Worm (Caenorhabditis elegans): ENCODE results near the gene vkmt-1.

DNA sequence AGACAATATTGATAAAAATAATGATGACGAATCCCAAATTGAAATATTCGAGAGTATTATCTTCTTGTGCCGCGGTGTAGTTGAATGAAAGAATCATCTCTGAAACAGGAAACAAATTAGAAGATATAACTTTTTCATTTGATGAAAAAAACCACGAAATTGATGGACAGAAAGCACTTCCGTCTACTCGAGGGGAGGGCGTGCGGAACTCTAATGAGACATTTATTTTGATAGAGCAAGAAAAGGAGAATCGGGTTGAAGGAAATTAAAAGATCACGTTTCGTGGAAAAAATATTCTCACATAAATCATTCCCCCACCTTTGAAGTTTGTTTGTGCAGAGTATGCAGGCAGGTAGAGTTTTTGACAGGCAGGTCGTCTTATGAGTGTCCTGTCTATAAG lies 17.2 kb upstream of the vkmt-1 start, which contains the start of gene sre-14:
- no peak for TF ChIP-seq lim-7 (GFP tag; IDR thresholded peaks at IDR 0.05)
- no peak for TF ChIP-seq ztf-7 (tag; optimal IDR thresholded peaks at IDR 0.05)
- TF ChIP-seq hmg-1.1 (GFP tag; IDR thresholded peaks at IDR 0.05) = no peak
- no peak for TF ChIP-seq snpc-4 (tag; optimal IDR thresholded peaks at IDR 0.05)
- no peak for TF ChIP-seq Y5F2A.4 (GFP tag; optimal IDR thresholded peaks at IDR 0.05)
- no peak for TF ChIP-seq lsy-2 (tag; optimal IDR thresholded peaks at IDR 0.05)
- no peak for TF ChIP-seq ZK337.2 (GFP tag; IDR thresholded peaks at IDR 0.05)
- no peak for TF ChIP-seq nhr-28 (tag; optimal IDR thresholded peaks at IDR 0.05)

All from whole organism, L4 larva.